Worm (Caenorhabditis elegans): ENCODE measurements around the gene R11D1.7.

- TF ChIP-seq unc-62 (GFP tag; optimal IDR thresholded peaks at IDR 0.05) (no peak), nhr-77 (tag; optimal IDR thresholded peaks at IDR 0.05) (no peak), ztf-11 (tag; optimal IDR thresholded peaks at IDR 0.05) (no peak), aly-2 (tag; optimal IDR thresholded peaks at IDR 0.05) (no peak), nhr-11 (tag; optimal IDR thresholded peaks at IDR 0.05) (no peak), lsy-2 (tag; optimal IDR thresholded peaks at IDR 0.05) (no peak), sem-4 (tag; optimal IDR thresholded peaks at IDR 0.05) (no peak), snpc-4 (tag; optimal IDR thresholded peaks at IDR 0.05) (no peak)
Observed at ce11 chrV:12768946-12769345, 49.1 kb downstream of the R11D1.7 start, which contains the start of gene srt-43.
